Fruit fly (Drosophila melanogaster): ENCODE data around the gene Ccdc85.

Gene Ccdc85

dm6 chr2L:2999113-2999512, at the start of gene Ccdc85 (continued):
- TF ChIP-seq slbo (GFP tag; IDR thresholded peaks at IDR 0.05): 0 out of 2 replicates have a peak, but pooled peaks have one; percentile 13
- no peak for TF ChIP-seq org-1 (GFP tag; optimal IDR thresholded peaks at IDR 0.05)
- TF ChIP-seq Xbp1 (GFP tag; optimal IDR thresholded peaks at IDR 0.05): peak; percentile 34
- TF ChIP-seq HLH54F (GFP tag; optimal IDR thresholded peaks at IDR 0.05): no peak
- TF ChIP-seq bsh (GFP tag; optimal IDR thresholded peaks at IDR 0.05): no peak
- peak; percentile 36 for TF ChIP-seq MESR4 (GFP tag; optimal IDR thresholded peaks at IDR 0.05)
- peak; percentile 15 for TF ChIP-seq ERR (GFP tag; optimal IDR thresholded peaks at IDR 0.05)
- peak; percentile 94 for TF ChIP-seq CG16813 (GFP tag; IDR thresholded peaks at IDR 0.05; ENCODE audit: partially characterized antibody)
- TF ChIP-seq Stat92E (GFP tag; optimal IDR thresholded peaks at IDR 0.05): peak in 1 of 3 experiments; percentile 41
- peak; percentile 8 for TF ChIP-seq nom (GFP tag; optimal IDR thresholded peaks at IDR 0.05)

dm6 chr2L:2954472-2954871, 44.6 kb upstream of the Ccdc85 start, which contains the start of gene Rbp9:
Rbp9 (plus strand) TSS chr2L:2954762.
- TF ChIP-seq BEAF-32 (GFP tag; optimal IDR thresholded peaks at IDR 0.05) (no peak), C15 (GFP tag; IDR thresholded peaks at IDR 0.05) (no peak), h (optimal IDR thresholded peaks at IDR 0.05) (no peak), gfzf (GFP tag; optimal IDR thresholded peaks at IDR 0.05) (peak; percentile 41), CG11247 (GFP tag; IDR thresholded peaks at IDR 0.05) (no peak), Bdp1 (GFP tag; optimal IDR thresholded peaks at IDR 0.05) (no peak), CG15601 (tag; optimal IDR thresholded peaks at IDR 0.05) (no peak), knrl (GFP tag; IDR thresholded peaks at IDR 0.05; ENCODE audit: partially characterized antibody) (no peak), ato (GFP tag; IDR thresholded peaks at IDR 0.05; ENCODE audit: partially characterized antibody) (no peak), CG1603 (tag; optimal IDR thresholded peaks at IDR 0.05) (peak; percentile 43), scrt (GFP tag; optimal IDR thresholded peaks at IDR 0.05) (no peak), eyg (GFP tag; optimal IDR thresholded peaks at IDR 0.05) (no peak), bcd (GFP tag; optimal IDR thresholded peaks at IDR 0.05) (no peak), CG34422 (GFP tag; IDR thresholded peaks at IDR 0.05) (no peak), stwl (tag; optimal IDR thresholded peaks at IDR 0.05) (peak; percentile 92), B-H2 (GFP tag; optimal IDR thresholded peaks at IDR 0.05) (no peak), CG11398 (GFP tag; optimal IDR thresholded peaks at IDR 0.05) (no peak), CG10654 (GFP tag; optimal IDR thresholded peaks at IDR 0.05) (no peak), Sry-β (GFP tag; optimal IDR thresholded peaks at IDR 0.05) (no peak), CG7271 (tag; optimal IDR thresholded peaks at IDR 0.05) (no peak), lilli (GFP tag; optimal IDR thresholded peaks at IDR 0.05) (no peak), btn (GFP tag; optimal IDR thresholded peaks at IDR 0.05) (no peak), CG11456 (GFP tag; IDR thresholded peaks at IDR 0.05) (no peak), CG6683 (GFP tag; optimal IDR thresholded peaks at IDR 0.05) (no peak), grau (tag; optimal IDR thresholded peaks at IDR 0.05) (no peak), wor (GFP tag; IDR thresholded peaks at IDR 0.05) (no peak), tll (GFP tag; optimal IDR thresholded peaks at IDR 0.05) (no peak), tap (tag; optimal IDR thresholded peaks at IDR 0.05) (no peak), CG7963 (GFP tag; IDR thresholded peaks at IDR 0.05; ENCODE audit: partially characterized antibody) (no peak), Myb (GFP tag; optimal IDR thresholded peaks at IDR 0.05) (peak; percentile 7), hth (optimal IDR thresholded peaks at IDR 0.05) (no peak), Sry-δ (GFP tag; optimal IDR thresholded peaks at IDR 0.05) (no peak), CG9609 (GFP tag; optimal IDR thresholded peaks at IDR 0.05) (no peak), dan (GFP tag; IDR thresholded peaks at IDR 0.05) (no peak), danr (GFP tag; IDR thresholded peaks at IDR 0.05) (no peak), CG16813 (GFP tag; IDR thresholded peaks at IDR 0.05; ENCODE audit: partially characterized antibody) (0 out of 3 replicates have a peak, but pooled peaks have one; percentile 24), CG10267 (tag; optimal IDR thresholded peaks at IDR 0.05) (peak; percentile 41)

Data from whole organism, embryonic.